Worm (Caenorhabditis elegans) whole organism, dauer: ENCODE results near the gene T23F11.2.

ENCODE experiments used
- unc-62 ChIP-seq: sonication (generic microtip); optimal IDR thresholded peaks from 2 replicates; lab custom pipeline; 2017; ENCODE audit warnings: missing biosample characterization, missing genetic modification reagents, missing genetic modification characterization

Gene T23F11.2

DNA sequence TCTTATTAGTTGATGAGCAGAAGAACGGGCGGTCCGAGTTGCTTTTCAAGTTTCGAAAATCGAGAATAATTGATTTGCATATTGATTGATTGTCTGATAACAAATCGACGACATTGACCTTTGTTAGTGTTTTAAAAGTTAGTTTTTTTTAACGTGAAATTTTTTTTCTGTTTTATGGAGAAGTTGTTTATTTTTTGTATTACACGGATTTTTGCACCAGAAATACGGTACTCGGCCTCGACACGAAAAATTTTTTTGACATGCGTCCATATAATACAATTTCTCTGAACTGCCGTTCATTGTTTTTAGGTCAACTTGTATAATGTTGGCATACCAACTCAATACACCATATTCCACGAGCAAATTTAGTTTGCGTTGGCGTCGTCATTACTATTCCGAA lies at the start of gene T23F11.2:
T23F11.2 (minus strand) TSS at position 101 of the 400 bp plus-strand sequence.
- no peak for TF ChIP-seq unc-62 (GFP tag; lab: Kevin White, UChicago)

DNA sequence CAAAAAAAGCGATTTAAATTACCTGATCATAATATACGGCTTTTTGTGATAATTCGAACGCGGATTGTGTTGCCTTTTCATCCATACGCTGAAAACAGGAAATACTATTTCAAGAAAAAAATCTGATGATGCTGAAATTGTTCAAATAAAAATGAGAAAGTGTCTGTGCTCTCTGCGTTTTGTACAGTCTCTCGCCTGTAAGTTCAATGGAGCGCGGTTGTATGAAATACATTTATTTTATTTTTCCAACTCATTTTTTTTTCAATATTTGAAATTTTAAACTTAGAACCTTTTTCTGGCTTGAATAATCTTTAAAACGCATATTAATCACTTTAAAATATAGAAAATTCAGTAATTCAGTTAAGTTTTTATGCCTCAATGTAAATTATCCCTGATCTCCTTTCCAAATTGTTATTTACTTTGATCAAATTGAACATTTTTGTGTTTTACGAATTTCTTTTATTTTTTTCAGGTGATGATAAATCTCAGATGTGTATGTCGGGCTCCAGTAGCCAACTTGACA lies 48.7 kb upstream of the T23F11.2 start, which contains the start of the genes clp-2 and mrpl-16:
clp-2 (minus strand) TSS at position 94 of the 523 bp plus-strand sequence.
mrpl-16 (plus strand) TSS at position 473 of the 523 bp plus-strand sequence.
- TF ChIP-seq unc-62 (GFP tag; lab: Kevin White, UChicago): no peak

DNA sequence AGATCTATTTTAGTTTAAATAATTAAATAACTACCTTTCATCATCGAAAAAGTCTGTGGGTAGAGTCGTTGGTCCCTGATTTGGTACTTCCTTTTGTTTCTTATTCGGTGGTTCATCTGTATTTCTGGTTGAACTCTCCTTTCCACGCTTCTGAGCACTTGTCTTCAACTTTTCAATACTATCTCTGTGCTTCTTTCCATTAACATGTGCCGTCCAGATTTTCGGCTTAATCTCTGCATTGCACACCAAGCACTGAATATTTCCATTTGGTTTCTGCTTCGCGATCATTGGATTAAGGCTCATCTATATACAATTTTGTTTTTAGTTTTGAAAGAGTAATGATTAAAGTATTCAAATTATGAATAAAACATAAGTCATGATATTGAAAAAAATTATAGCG lies 44.6 kb upstream of the T23F11.2 start, which contains the start of gene sel-13:
sel-13 (minus strand) TSS at position 303 of the 400 bp plus-strand sequence.
- no peak for TF ChIP-seq unc-62 (GFP tag; lab: Kevin White, UChicago)

DNA sequence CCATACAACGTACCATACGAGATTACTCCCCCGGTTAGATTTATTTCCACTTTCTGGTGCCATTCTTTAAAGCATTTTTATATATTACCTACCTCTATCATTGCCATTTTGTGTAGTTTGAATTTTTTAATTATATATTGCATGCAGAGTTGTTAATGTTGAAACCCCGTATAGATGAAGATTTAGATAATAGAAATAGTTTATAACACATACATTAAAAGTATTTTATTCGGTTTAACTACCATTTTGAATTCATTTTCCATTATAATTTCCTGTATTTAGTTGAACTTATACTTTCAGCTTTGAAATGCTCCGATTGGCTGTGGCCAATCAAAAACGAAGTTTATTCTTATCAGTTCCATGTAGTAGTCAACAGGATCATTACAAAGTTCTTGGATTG lies 42.5 kb upstream of the T23F11.2 start, which contains the start of gene dnj-18:
dnj-18 (plus strand) TSS at position 301 of the 400 bp plus-strand sequence.
- no peak for TF ChIP-seq unc-62 (GFP tag; lab: Kevin White, UChicago)

DNA sequence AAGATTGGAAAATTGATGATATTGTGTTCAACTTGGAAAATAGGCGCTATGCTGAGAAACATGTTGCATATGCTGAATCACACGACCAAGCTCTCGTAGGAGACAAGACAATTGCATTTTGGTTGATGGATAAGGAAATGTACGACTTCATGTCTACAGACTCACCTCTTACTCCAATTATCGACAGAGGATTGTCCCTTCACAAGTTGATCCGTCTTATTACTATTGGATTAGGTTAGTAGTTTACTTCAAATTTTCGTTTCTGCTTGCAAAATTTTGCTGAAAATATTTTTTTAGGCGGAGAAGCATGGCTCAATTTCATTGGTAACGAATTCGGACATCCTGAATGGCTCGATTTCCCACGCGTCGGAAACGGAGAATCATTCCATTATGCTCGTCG lies 41.6 kb upstream of the T23F11.2 start:
- TF ChIP-seq unc-62 (GFP tag; lab: Kevin White, UChicago): no peak

DNA sequence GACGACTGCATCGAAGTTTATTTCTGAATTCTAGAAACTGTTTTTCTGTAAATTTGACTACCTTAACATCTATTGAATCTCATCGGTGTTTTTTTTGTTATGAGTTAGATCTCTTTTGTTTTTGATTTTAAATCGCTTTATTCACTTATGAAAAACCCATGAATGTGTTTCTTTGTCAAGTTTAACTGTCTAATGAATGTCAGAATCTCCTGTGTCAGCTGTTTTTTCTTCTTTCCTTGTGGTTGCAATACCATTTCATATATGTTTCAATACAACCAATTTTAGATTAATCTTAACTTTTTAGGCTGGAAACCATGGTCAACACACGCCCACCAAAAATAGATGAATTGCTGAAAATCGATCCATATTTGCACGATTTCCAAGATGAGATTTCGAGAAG lies 39.8 kb upstream of the T23F11.2 start, which contains the start of gene T04A8.7:
T04A8.7 (plus strand) TSS at position 301 of the 400 bp plus-strand sequence.
- TF ChIP-seq unc-62 (GFP tag; lab: Kevin White, UChicago): no peak

DNA sequence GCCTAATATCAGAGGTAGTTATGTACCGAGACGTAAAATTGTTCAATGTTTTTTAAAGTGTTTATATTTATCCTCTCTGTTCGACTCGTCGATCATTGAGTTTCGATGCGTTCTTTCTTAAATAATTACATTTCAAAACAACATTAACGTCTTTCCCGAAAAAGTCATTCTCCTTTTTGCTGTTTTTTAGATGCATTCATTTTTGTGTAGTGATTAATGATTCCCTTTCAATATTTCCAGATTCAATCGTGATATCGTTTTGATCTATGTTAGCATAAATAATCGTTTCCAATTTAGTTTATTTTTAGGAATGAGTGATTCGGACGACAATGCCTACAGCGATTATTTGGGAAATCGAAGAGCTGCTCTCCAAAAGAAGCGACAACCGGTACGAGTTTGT lies 38.4 kb upstream of the T23F11.2 start, which contains the start of gene T04A8.8:
T04A8.8 (plus strand) TSS at position 301 of the 400 bp plus-strand sequence.
- no peak for TF ChIP-seq unc-62 (GFP tag; lab: Kevin White, UChicago)

DNA sequence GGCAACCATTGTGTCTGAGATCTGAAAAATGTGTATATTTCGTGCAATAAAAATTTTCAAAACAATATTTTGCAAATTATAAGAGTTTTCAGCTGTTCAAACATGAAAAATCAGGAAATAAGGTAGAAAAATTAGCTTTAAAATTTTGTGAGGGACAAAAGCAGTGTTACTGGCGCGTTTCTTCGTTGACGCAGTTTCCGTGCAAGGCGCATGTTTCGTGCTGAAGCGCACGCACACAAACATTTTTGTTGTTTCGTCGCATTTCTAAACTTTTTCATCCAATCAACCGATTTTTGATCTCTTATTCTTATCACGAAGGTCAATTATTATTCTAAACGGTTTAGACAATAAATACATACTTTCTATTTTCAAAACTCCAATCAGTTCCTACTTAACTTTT lies 38.0 kb upstream of the T23F11.2 start, which contains the start of gene nifk-1:
nifk-1 (minus strand) TSS at position 27 of the 400 bp plus-strand sequence.
- TF ChIP-seq unc-62 (GFP tag; lab: Kevin White, UChicago): no peak

DNA sequence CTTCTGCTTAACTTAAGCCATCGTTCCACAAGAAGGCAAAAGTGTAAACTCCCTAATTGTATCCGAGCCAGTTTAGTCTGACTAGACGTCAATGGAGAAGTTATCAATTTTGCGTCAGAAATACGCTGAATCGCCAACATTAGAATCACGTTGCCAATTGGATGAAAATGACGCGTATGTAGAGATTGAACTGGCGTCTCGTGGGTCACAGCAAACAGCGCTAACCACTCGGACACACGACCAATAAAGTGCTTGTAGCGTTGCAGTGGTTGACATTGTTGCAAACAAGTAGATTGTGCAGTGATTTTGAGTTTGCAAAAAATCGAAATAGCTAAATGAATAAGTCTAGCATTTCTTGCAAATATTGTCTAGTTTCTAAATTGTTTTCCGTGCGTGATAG lies 34.3 kb upstream of the T23F11.2 start:
- TF ChIP-seq unc-62 (GFP tag; lab: Kevin White, UChicago): no peak

DNA sequence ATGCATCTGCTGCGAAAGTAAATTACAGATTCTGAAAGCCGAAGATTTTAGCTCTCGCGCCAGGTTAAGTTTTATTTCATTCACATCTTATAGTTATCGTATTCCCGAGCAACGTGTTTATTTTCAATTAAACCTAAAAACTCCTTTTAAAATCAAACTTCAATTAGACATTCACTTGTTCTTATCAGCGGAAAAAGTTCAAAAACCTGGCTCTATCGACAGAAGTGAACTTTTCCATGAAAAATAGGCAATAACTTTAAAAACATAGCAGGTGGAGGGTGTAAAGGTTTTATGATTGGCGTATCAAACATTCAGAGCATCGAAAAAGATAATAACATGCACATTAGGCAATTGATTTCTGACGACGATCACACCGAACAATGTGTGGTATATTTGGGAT lies 33.7 kb upstream of the T23F11.2 start, which contains the start of gene ppat-1:
ppat-1 (plus strand) TSS at position 316 of the 400 bp plus-strand sequence.
- TF ChIP-seq unc-62 (GFP tag; lab: Kevin White, UChicago): no peak

DNA sequence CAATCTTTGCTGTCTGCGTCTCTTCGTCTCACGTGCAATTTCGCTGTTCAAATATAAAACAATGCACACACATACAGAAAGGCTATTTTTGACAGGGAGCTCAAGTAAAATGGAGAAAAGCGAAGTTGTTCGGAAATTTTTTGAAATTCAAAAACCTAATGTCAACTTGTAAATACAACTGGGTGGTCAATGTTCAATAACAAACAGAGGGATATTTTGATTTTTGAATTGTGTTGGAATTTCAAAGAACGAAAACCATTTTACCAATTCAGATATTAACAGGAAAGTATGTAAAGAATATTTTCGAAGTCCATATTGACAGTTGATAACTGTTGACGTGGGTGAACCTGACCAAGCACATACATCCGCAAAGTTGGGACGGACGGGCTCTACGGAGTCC lies 33.1 kb upstream of the T23F11.2 start, which contains the start of gene tag-243:
tag-243 (minus strand) TSS at position 101 of the 400 bp plus-strand sequence.
- no peak for TF ChIP-seq unc-62 (GFP tag; lab: Kevin White, UChicago)

DNA sequence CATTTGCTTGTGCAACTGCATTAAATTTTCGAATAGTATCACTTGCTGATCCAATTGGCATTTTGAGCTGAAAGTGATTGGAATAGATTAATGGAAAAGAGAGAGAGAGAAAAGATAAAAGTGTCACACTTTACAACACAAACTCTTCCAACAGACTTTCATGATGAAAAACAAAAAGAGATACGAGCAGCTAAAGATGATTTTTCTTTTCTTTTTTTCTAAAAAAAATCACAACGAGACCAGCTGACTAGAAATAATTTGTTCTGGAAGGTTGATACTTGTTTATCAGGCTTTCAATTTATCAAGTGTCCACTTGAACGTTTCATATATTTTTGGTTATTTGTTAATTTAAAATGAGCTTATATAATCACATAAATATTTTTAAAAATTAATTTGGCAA lies 31.8 kb upstream of the T23F11.2 start:
- TF ChIP-seq unc-62 (GFP tag; lab: Kevin White, UChicago): no peak

DNA sequence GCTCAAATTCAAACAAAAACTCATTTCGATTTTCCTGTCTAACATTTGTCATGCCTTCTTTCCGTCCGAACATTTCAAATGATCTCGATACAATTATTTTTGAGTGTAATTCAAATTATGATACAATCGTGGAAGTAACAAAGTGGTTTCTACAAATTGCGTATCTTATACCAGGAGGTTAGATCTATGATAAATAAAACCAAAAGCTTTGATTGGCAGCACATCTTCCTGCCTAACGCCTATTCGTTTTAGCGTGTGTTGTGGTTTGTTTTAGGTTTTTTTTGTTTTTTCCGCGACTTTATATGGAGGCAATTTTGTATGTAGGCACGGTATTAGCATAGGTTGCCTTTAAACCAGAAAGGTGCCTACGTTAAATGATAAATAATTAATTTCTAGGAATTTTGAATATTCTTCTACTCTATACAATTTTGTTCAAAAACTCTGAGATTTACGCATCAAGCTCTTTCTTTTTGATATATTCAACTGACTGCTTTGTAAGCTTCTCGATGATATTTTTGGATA lies 24.7 kb upstream of the T23F11.2 start, which contains the start of gene srg-11:
srg-11 (plus strand) TSS at position 51 of the 522 bp plus-strand sequence.
- TF ChIP-seq unc-62 (GFP tag; lab: Kevin White, UChicago): no peak

DNA sequence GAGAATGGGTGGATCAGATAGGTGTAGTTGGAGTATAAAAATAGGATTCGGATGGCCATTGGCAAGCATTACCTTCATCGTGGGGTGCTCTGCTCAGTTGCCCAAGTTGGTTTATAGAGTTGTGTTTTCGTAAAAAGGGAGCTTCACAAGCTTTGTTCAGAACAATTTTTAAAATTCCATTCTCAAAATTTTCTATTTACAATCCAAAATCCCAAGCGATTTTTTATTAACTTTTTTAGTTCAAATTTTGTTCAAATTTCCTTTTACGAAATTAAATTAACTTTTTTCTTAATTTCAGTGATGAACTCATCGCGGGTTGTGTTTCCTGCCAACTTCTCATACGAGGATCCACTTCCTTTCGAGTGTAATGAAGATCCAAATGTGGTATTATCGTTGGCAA lies 22.2 kb upstream of the T23F11.2 start, which contains the start of gene srg-10:
srg-10 (plus strand) TSS at position 301 of the 400 bp plus-strand sequence.
- no peak for TF ChIP-seq unc-62 (GFP tag; lab: Kevin White, UChicago)

DNA sequence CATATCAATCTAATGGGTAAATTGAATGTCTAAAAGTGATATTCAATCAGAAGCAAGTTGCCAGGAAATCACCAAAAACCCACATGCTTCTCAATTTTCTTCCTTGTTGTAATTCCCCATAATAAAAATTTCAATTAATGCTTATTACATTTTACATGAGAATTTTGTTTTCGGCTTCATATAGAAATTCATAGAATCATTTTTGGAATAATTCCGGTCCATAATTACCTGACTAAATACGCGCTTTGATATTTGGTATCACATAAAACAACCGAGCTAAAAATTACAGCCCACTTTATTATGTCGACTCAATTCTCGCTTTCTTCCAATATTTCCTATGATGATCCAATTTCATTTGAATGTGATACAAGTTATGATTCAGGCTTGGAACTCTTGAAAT lies 16.6 kb upstream of the T23F11.2 start, which contains the start of gene srg-13:
srg-13 (plus strand) TSS at position 301 of the 400 bp plus-strand sequence.
- TF ChIP-seq unc-62 (GFP tag; lab: Kevin White, UChicago): no peak

DNA sequence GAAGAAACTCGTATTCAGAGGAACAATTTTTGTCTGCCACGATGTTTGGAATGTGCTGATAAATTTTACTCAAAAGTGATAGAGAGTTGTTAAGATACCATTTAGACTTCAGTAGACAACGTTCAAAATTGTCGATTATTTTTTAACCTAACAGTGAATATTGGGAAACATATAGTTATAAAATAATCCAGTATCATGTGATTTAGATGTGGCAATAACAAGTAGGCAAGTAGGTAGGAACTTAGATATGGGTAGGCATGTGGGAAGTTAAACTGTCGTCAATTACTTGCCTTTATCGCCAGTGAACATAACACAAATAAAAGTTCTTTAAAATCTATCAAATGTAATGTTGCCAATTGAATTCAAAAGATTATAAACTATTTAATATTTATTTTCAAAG lies 16.2 kb upstream of the T23F11.2 start, which contains the start of gene T23F11.11:
T23F11.11 (minus strand) TSS at position 101 of the 400 bp plus-strand sequence.
- no peak for TF ChIP-seq unc-62 (GFP tag; lab: Kevin White, UChicago)
